Worm (Caenorhabditis elegans) whole organism, L4 larva: Measurements from ENCODE around the gene M116.5.

Experiments used
- D1046.2 ChIP-seq: fragments of 200-800 bp; sonication (Bioruptor generic); IDR thresholded peaks from 2 replicates; pipeline ENCODE4 v1.3.6; 2022; ENCODE audit warnings: missing genetic modification characterization, missing compliant biosample characterization
- F49E8.2 ChIP-seq: sonication (generic microtip); optimal IDR thresholded peaks from 2 replicates; lab custom pipeline; 2016; ENCODE audit warnings: missing compliant biosample characterization, mild to moderate bottlenecking, missing genetic modification characterization, borderline replicate concordance
- T26A8.4 ChIP-seq: fragments of 200-800 bp; sonication (Bioruptor generic); IDR thresholded peaks from 2 replicates; pipeline ENCODE4 v1.3.6; 2022; ENCODE audit warnings: missing genetic modification characterization, missing compliant biosample characterization
- ZK546.5 ChIP-seq, 2 experiments: sonication (generic microtip); optimal IDR thresholded peaks; 2 replicates each; lab custom pipeline; 2017; ENCODE audit warnings: missing biosample characterization in 2 of 2, missing genetic modification characterization in 2 of 2
- aha-1 ChIP-seq: fragments of 150-350 bp; peaks from one replicate; lab custom pipeline; 2014; ENCODE audit warnings: missing biosample characterization, missing genetic modification characterization
- ama-1 ChIP-seq: fragments of 150-350 bp; optimal IDR thresholded peaks from 2 replicates; lab custom pipeline; 2014; ENCODE audit warnings: inconsistent platforms, mixed read lengths
- arid-1 ChIP-seq: fragments of 200-800 bp; sonication (Bioruptor generic); conservative IDR thresholded peaks from 2 replicates; pipeline ENCODE4 v1.3.6; 2022; ENCODE audit warnings: missing genetic modification reagents, missing genetic modification characterization, missing compliant biosample characterization
- ceh-44 ChIP-seq: fragments of 200-800 bp; sonication (Bioruptor generic); IDR thresholded peaks from 2 replicates; pipeline ENCODE4 v1.3.6; 2022; ENCODE audit warnings: missing genetic modification reagents, missing genetic modification characterization, missing compliant biosample characterization
- ceh-62 ChIP-seq: sonication (generic microtip); optimal IDR thresholded peaks from 2 replicates; lab custom pipeline; 2017; ENCODE audit warnings: missing biosample characterization, missing genetic modification characterization
- ctbp-1 ChIP-seq: fragments of 200-800 bp; sonication (Bioruptor generic); IDR thresholded peaks from 2 replicates; pipeline ENCODE4 v1.3.6; 2022; ENCODE audit warnings: missing genetic modification reagents, missing genetic modification characterization, missing compliant biosample characterization
- daf-16 ChIP-seq, 3 experiments: sonication (generic microtip); optimal IDR thresholded peaks; 2 replicates each; lab custom pipeline; 2016 to 2017; ENCODE audit warnings: missing genetic modification characterization in 3 of 3, missing genetic modification reagents in 3 of 3, mild to moderate bottlenecking in 2 of 3, missing compliant biosample characterization in 2 of 3, missing biosample characterization in 1 of 3, moderate library complexity in 1 of 3
- dmd-6 ChIP-seq: fragments of 200-800 bp; sonication (Bioruptor generic); IDR thresholded peaks from 2 replicates; pipeline ENCODE4 v1.3.6; 2022; ENCODE audit warnings: missing genetic modification reagents, missing genetic modification characterization, missing compliant biosample characterization
- dmd-8 ChIP-seq: fragments of 200-800 bp; sonication (Bioruptor generic); IDR thresholded peaks from 2 replicates; pipeline ENCODE4 v1.3.6; 2022; ENCODE audit warnings: missing genetic modification characterization, missing compliant biosample characterization
- fkh-10 ChIP-seq: fragments of 150-350 bp; optimal IDR thresholded peaks from 2 replicates; lab custom pipeline; 2014; ENCODE audit warnings: missing biosample characterization, missing genetic modification reagents, missing genetic modification characterization
- gei-8 ChIP-seq: fragments of 200-800 bp; sonication (Bioruptor generic); optimal IDR thresholded peaks from 2 replicates; lab custom pipeline; 2018; ENCODE audit warnings: mild to moderate bottlenecking, missing genetic modification characterization, missing compliant biosample characterization
- hif-1 ChIP-seq, 2 experiments: sonication (generic microtip); optimal IDR thresholded peaks; 2 replicates each; lab custom pipeline; 2016 to 2017; ENCODE audit warnings: missing compliant biosample characterization in 2 of 2, missing genetic modification characterization in 2 of 2, missing genetic modification reagents in 2 of 2, missing genotype in 2 of 2, mild to moderate bottlenecking in 1 of 2
- hlh-11 ChIP-seq: fragments of 200-800 bp; sonication (Bioruptor generic); optimal IDR thresholded peaks from 2 replicates; lab custom pipeline; 2018; ENCODE audit warnings: mild to moderate bottlenecking, missing genetic modification characterization, missing compliant biosample characterization
- hlh-30 ChIP-seq: sonication (generic microtip); optimal IDR thresholded peaks from 2 replicates; lab custom pipeline; 2017; ENCODE audit warnings: antibody characterized with exemption, mild to moderate bottlenecking, missing genetic modification characterization, missing compliant biosample characterization; ENCODE audit not compliant: insufficient read depth
- lin-13 ChIP-seq: fragments of 150-350 bp; optimal IDR thresholded peaks from 2 replicates; lab custom pipeline; 2014; ENCODE audit warnings: missing biosample characterization, missing genetic modification reagents, missing genetic modification characterization
- lir-3 ChIP-seq: sonication (generic microtip); optimal IDR thresholded peaks from 2 replicates; lab custom pipeline; 2016; ENCODE audit warnings: mild to moderate bottlenecking, missing genetic modification characterization, missing compliant biosample characterization
- madf-5 ChIP-seq, 2 experiments: fragments of 200-800 bp; sonication (Bioruptor generic); IDR thresholded peaks; 2 replicates each; pipeline ENCODE4 v1.3.6; 2022; ENCODE audit warnings: missing compliant biosample characterization in 2 of 2, missing genetic modification characterization in 2 of 2
- madf-9 ChIP-seq: fragments of 200-800 bp; sonication (Bioruptor generic); conservative IDR thresholded peaks from 2 replicates; pipeline ENCODE4 v1.3.6; 2022; ENCODE audit warnings: missing genetic modification reagents, missing genetic modification characterization, missing compliant biosample characterization
- mes-2 ChIP-seq: sonication (generic microtip); optimal IDR thresholded peaks from 2 replicates; lab custom pipeline; 2016; ENCODE audit warnings: missing genotype, mild to moderate bottlenecking, missing genetic modification characterization, missing compliant biosample characterization; ENCODE audit not compliant: poor library complexity, severe bottlenecking
- mxl-2 ChIP-seq: fragments of 200-800 bp; sonication (Bioruptor generic); conservative IDR thresholded peaks from 2 replicates; pipeline ENCODE4 v1.3.6; 2022; ENCODE audit warnings: missing genetic modification reagents, missing genetic modification characterization, missing compliant biosample characterization
- nhr-10 ChIP-seq: fragments of 150-350 bp; optimal IDR thresholded peaks from 2 replicates; lab custom pipeline; 2014; ENCODE audit warnings: missing biosample characterization, missing genetic modification characterization
- nhr-102 ChIP-seq: sonication (generic microtip); optimal IDR thresholded peaks from 2 replicates; lab custom pipeline; 2016; ENCODE audit warnings: mild to moderate bottlenecking, missing genetic modification characterization, moderate library complexity, missing compliant biosample characterization
- nhr-25 ChIP-seq: sonication (generic microtip); optimal IDR thresholded peaks from 2 replicates; lab custom pipeline; 2017; ENCODE audit warnings: missing genetic modification characterization, mild to moderate bottlenecking, missing compliant biosample characterization, antibody characterized with exemption, moderate library complexity, borderline replicate concordance; ENCODE audit not compliant: insufficient read depth
- nhr-28 ChIP-seq: fragments of 150-350 bp; optimal IDR thresholded peaks from 2 replicates; lab custom pipeline; 2014; ENCODE audit warnings: missing biosample characterization, missing genetic modification characterization
- nhr-41 ChIP-seq: fragments of 200-800 bp; sonication (Bioruptor generic); IDR thresholded peaks from 2 replicates; pipeline ENCODE4 v1.3.6; 2022; ENCODE audit warnings: missing genetic modification reagents, missing genetic modification characterization, missing compliant biosample characterization
- nhr-76 ChIP-seq: fragments of 150-350 bp; optimal IDR thresholded peaks from 2 replicates; lab custom pipeline; 2014; ENCODE audit warnings: missing biosample characterization, missing genetic modification characterization
- nhr-77 ChIP-seq: fragments of 150-350 bp; optimal IDR thresholded peaks from 2 replicates; lab custom pipeline; 2014; ENCODE audit warnings: missing biosample characterization, missing genetic modification characterization
- php-3 ChIP-seq: fragments of 200-800 bp; sonication (Bioruptor generic); IDR thresholded peaks from 2 replicates; pipeline ENCODE4 v1.3.6; 2022; ENCODE audit warnings: missing genetic modification reagents, missing genetic modification characterization, missing compliant biosample characterization
- saeg-2 ChIP-seq: fragments of 200-800 bp; sonication (Bioruptor generic); IDR thresholded peaks from 2 replicates; pipeline ENCODE4 v1.3.6; 2022; ENCODE audit warnings: missing genetic modification reagents, missing genetic modification characterization, missing compliant biosample characterization
- sdz-12 ChIP-seq: fragments of 200-800 bp; sonication (Bioruptor generic); optimal IDR thresholded peaks from 2 replicates; lab custom pipeline; 2018; ENCODE audit warnings: mild to moderate bottlenecking, missing genetic modification characterization, missing compliant biosample characterization
- snpc-4 ChIP-seq: fragments of 150-350 bp; optimal IDR thresholded peaks from 2 replicates; lab custom pipeline; 2014; ENCODE audit warnings: missing biosample characterization, missing genetic modification characterization
- spr-1 ChIP-seq: sonication (generic microtip); optimal IDR thresholded peaks from 2 replicates; lab custom pipeline; 2016; ENCODE audit warnings: mild to moderate bottlenecking, missing genetic modification characterization, missing compliant biosample characterization
- spr-3 ChIP-seq: fragments of 200-800 bp; sonication (Bioruptor generic); optimal IDR thresholded peaks from 2 replicates; lab custom pipeline; 2018; ENCODE audit warnings: mild to moderate bottlenecking, missing genetic modification characterization, missing compliant biosample characterization
- unc-62 ChIP-seq, 3 experiments: fragments of 150-350 bp in 1 of 3; sonication (generic microtip); optimal IDR thresholded peaks in 2 of 3; peaks in 1 of 3; 1 replicate in 1 of 3; 2 replicates in 2 of 3; lab custom pipeline; 2014 to 2017; ENCODE audit warnings: missing biosample characterization in 3 of 3, missing genetic modification characterization in 3 of 3, missing genetic modification reagents in 3 of 3, missing genotype in 1 of 3
- zip-2 ChIP-seq: fragments of 150-350 bp; optimal IDR thresholded peaks from 2 replicates; lab custom pipeline; 2014; ENCODE audit warnings: missing biosample characterization, missing genetic modification characterization

The M116.5 gene

DNA sequence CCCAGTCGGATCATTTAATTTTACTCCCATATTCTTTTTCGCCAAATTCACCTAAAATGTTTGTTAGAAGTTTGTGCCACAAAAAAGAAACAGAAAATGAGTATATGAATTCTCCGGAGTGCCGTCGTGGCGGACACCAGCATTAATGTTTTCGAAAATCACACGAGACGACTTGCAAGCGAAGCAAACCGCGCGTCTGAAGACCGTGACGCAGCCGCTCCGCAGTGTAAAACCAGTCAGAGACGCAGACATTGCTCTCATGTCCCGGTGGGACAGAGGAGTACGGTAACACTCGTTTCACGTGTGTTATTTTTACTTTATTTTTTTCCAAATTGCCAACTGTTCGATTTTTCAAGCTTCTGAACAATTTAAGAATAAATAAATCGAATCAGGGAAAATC lies 11.8 kb upstream of the M116.5 start, which contains the start of the genes T26A8.4 and pdtf-1 (continued):
- peak; percentile 76 for TF ChIP-seq snpc-4 (tag; lab: Kevin White, UChicago)
- TF ChIP-seq ctbp-1 (GFP tag; lab: Robert Waterston, UW), result peak; percentile 72
- peak; percentile 92 for TF ChIP-seq fkh-10
- TF ChIP-seq dmd-6 (GFP tag; lab: Robert Waterston, UW), result peak; percentile 79
- TF ChIP-seq mes-2 (tag; lab: Kevin White, UChicago), result peak; percentile 94
- TF ChIP-seq mxl-2 (GFP tag; lab: Robert Waterston, UW), result no peak; the same call in 1 of the 2 replicates
- TF ChIP-seq lin-13 (GFP tag; lab: Kevin White, UChicago), result peak; percentile 95
- peak; percentile 91 for TF ChIP-seq nhr-25 (tag; lab: Kevin White, UChicago)
- no peak for TF ChIP-seq nhr-41 (GFP tag; lab: Robert Waterston, UW)
- peak; percentile 67 for TF ChIP-seq php-3 (GFP tag; lab: Robert Waterston, UW)
- TF ChIP-seq hlh-30 (tag; lab: Kevin White, UChicago), result peak; percentile 99
- TF ChIP-seq madf-5 (GFP tag; IDR thresholded peaks at IDR 0.05; lab: Robert Waterston, UW), result 0 out of 4 replicates have a peak, but pooled peaks of 1 of the 2 experiments have one; percentile 60
- TF ChIP-seq dmd-8 (GFP tag; lab: Robert Waterston, UW), result no peak
- TF ChIP-seq unc-62 (GFP tag; optimal IDR thresholded peaks at IDR 0.05 in 1 of 2; lab: Kevin White, UChicago), result peak in 1 of 2 experiments; percentile 100
- TF ChIP-seq unc-62 (tag; optimal IDR thresholded peaks at IDR 0.05; lab: Kevin White, UChicago), result no peak
- TF ChIP-seq F49E8.2 (tag; lab: Kevin White, UChicago), result peak; percentile 15
- peak; percentile 92 for TF ChIP-seq hlh-11 (tag; lab: Kevin White, UChicago)
- peak; percentile 55 for TF ChIP-seq nhr-10
- TF ChIP-seq spr-1 (tag; lab: Kevin White, UChicago), result peak; percentile 64
- TF ChIP-seq nhr-77, result peak; percentile 95
- TF ChIP-seq lir-3 (tag; lab: Kevin White, UChicago), result peak; percentile 37
- peak; percentile 87 for TF ChIP-seq arid-1 (GFP tag; lab: Robert Waterston, UW)
- TF ChIP-seq gei-8 (GFP tag; lab: Kevin White, UChicago), result peak; percentile 15
- no peak for TF ChIP-seq ceh-62
- peak; percentile 99 for TF ChIP-seq D1046.2 (GFP tag; lab: Robert Waterston, UW)
- TF ChIP-seq T26A8.4 (GFP tag; lab: Robert Waterston, UW), result no peak
- peak; percentile 38 to 78 for TF ChIP-seq daf-16 (GFP tag; optimal IDR thresholded peaks at IDR 0.05; lab: Kevin White, UChicago)
- peak; percentile 82 for TF ChIP-seq daf-16 (tag; optimal IDR thresholded peaks at IDR 0.05; lab: Kevin White, UChicago)
- peak; percentile 6 to 70 for TF ChIP-seq ZK546.5 (tag; optimal IDR thresholded peaks at IDR 0.05; lab: Kevin White, UChicago)
- TF ChIP-seq spr-3 (GFP tag; lab: Kevin White, UChicago), result no peak
- TF ChIP-seq zip-2 (tag; lab: Kevin White, UChicago), result peak; percentile 69
- TF ChIP-seq ceh-44, result peak; percentile 63; the same call in 1 of the 2 replicates
- peak; percentile 80 for TF ChIP-seq nhr-102
- peak; percentile 78 for TF ChIP-seq madf-9 (GFP tag; lab: Robert Waterston, UW)
- no peak for TF ChIP-seq sdz-12 (GFP tag; lab: Kevin White, UChicago)
- TF ChIP-seq saeg-2 (GFP tag; lab: Robert Waterston, UW), result peak; percentile 66; the same call in 1 of the 2 replicates
- peak; percentile 86 for TF ChIP-seq nhr-28
- peak; percentile 100 for TF ChIP-seq aha-1 (tag; lab: Kevin White, UChicago)
- peak; percentile 24 for TF ChIP-seq nhr-76 (tag; lab: Kevin White, UChicago)
- peak; percentile 38 to 86 for TF ChIP-seq hif-1 (tag; optimal IDR thresholded peaks at IDR 0.05; lab: Kevin White, UChicago)
- peak; percentile 91 for TF ChIP-seq ama-1 (lab: Kevin White, UChicago)
